Fruit fly (Drosophila melanogaster): ENCODE results near the gene CG43115.

CG43115 gene

dm6 chrX:6104724-6105123 lies 38.5 kb upstream of the CG43115 start (continued):
- peak; percentile 58 for TF ChIP-seq cg (GFP tag; optimal IDR thresholded peaks at IDR 0.05)

dm6 chrX:6097578-6097977 lies 31.4 kb upstream of the CG43115 start:
- TF ChIP-seq Dp (GFP tag; optimal IDR thresholded peaks at IDR 0.05) (no peak), CG9817 (tag; optimal IDR thresholded peaks at IDR 0.05) (peak; percentile 51), gfzf (GFP tag; optimal IDR thresholded peaks at IDR 0.05) (no peak), CG18764 (GFP tag; optimal IDR thresholded peaks at IDR 0.05) (peak; percentile 72), lov (optimal IDR thresholded peaks at IDR 0.05) (no peak), lov (GFP tag; IDR thresholded peaks at IDR 0.05) (peak; percentile 85; the same call in 2 of the 3 replicates), Sox102F (GFP tag; optimal IDR thresholded peaks at IDR 0.05) (peak; percentile 83), Meics (GFP tag; optimal IDR thresholded peaks at IDR 0.05) (peak; percentile 83), gcm2 (GFP tag; optimal IDR thresholded peaks at IDR 0.05) (peak; percentile 58), sima (GFP tag; optimal IDR thresholded peaks at IDR 0.05) (no peak), NC2β (GFP tag; optimal IDR thresholded peaks at IDR 0.05) (peak; percentile 63), emc (GFP tag; optimal IDR thresholded peaks at IDR 0.05) (peak; percentile 9), hbn (GFP tag; IDR thresholded peaks at IDR 0.05; ENCODE audit: partially characterized antibody) (no peak), CG7928 (GFP tag; optimal IDR thresholded peaks at IDR 0.05) (no peak), Dfd (GFP tag; optimal IDR thresholded peaks at IDR 0.05) (no peak), vvl (GFP tag; IDR thresholded peaks at IDR 0.05) (peak; percentile 96), Hr51 (GFP tag; optimal IDR thresholded peaks at IDR 0.05) (peak; percentile 49 to 79), Hey (tag; optimal IDR thresholded peaks at IDR 0.05) (no peak), fd3F (GFP tag; optimal IDR thresholded peaks at IDR 0.05) (peak; percentile 39), ab (GFP tag; optimal IDR thresholded peaks at IDR 0.05) (peak; percentile 43), disco-r (GFP tag; optimal IDR thresholded peaks at IDR 0.05) (peak; percentile 63), HmgZ (tag; optimal IDR thresholded peaks at IDR 0.05) (peak; percentile 71), CG3065 (GFP tag; optimal IDR thresholded peaks at IDR 0.05) (peak; percentile 34), CHES-1-like (GFP tag; optimal IDR thresholded peaks at IDR 0.05) (peak; percentile 62), gro (GFP tag; optimal IDR thresholded peaks at IDR 0.05) (peak; percentile 73), croc (GFP tag; conservative IDR thresholded peaks at IDR 0.05) (peak; percentile 72), crp (GFP tag; optimal IDR thresholded peaks at IDR 0.05) (peak in 1 of 2 experiments; percentile 30), Hr78 (GFP tag; optimal IDR thresholded peaks at IDR 0.05) (no peak), Hr39 (optimal IDR thresholded peaks at IDR 0.05) (no peak), fd102C (GFP tag; optimal IDR thresholded peaks at IDR 0.05) (no peak), chif (GFP tag; optimal IDR thresholded peaks at IDR 0.05) (peak; percentile 76 to 78), B-H1 (GFP tag; IDR thresholded peaks at IDR 0.05) (peak; percentile 87), Adf1 (GFP tag; IDR thresholded peaks at IDR 0.05) (peak; percentile 53), ind (GFP tag; optimal IDR thresholded peaks at IDR 0.05) (peak; percentile 88), scrt (GFP tag; optimal IDR thresholded peaks at IDR 0.05) (peak; percentile 61), nom (GFP tag; optimal IDR thresholded peaks at IDR 0.05) (no peak), pnt (GFP tag; optimal IDR thresholded peaks at IDR 0.05) (peak; percentile 79), ap (GFP tag; IDR thresholded peaks at IDR 0.05) (peak; percentile 76), CG4404 (GFP tag; IDR thresholded peaks at IDR 0.05) (peak; percentile 83), dmrt11E (tag; optimal IDR thresholded peaks at IDR 0.05) (peak; percentile 49), sc (optimal IDR thresholded peaks at IDR 0.05) (no peak), sc (GFP tag; optimal IDR thresholded peaks at IDR 0.05) (peak; percentile 65), Ets65A (GFP tag) (peak; percentile 98), CG30020 (tag; optimal IDR thresholded peaks at IDR 0.05) (no peak), eyg (GFP tag; optimal IDR thresholded peaks at IDR 0.05) (peak; percentile 54), MBD-R2 (GFP tag; IDR thresholded peaks at IDR 0.05) (peak; percentile 65), zfh1 (GFP tag; IDR thresholded peaks at IDR 0.05) (peak; percentile 89), Atf-2 (GFP tag; optimal IDR thresholded peaks at IDR 0.05) (peak; percentile 70), Ptx1 (GFP tag; IDR thresholded peaks at IDR 0.05) (peak; percentile 92)

All from whole organism, embryonic.